Worm (Caenorhabditis elegans) whole organism, L4 larva: ENCODE results near the gene sre-51.

Source experiments
- R02D3.7 ChIP-seq: fragments of 150-350 bp; sonication (generic microtip); optimal IDR thresholded peaks from 3 replicates; lab custom pipeline; 2014; ENCODE audit warnings: missing biosample characterization, missing genetic modification characterization
- T26A8.4 ChIP-seq: fragments of 200-800 bp; sonication (Bioruptor generic); IDR thresholded peaks from 2 replicates; pipeline ENCODE4 v1.3.6; 2022; ENCODE audit warnings: missing genetic modification characterization, missing compliant biosample characterization
- aha-1 ChIP-seq: fragments of 150-350 bp; peaks from one replicate; lab custom pipeline; 2014; ENCODE audit warnings: missing biosample characterization, missing genetic modification characterization
- dve-1 ChIP-seq: sonication (generic microtip); optimal IDR thresholded peaks from 2 replicates; lab custom pipeline; 2017; ENCODE audit warnings: antibody characterized with exemption, mild to moderate bottlenecking, missing genetic modification characterization, missing compliant biosample characterization; ENCODE audit not compliant: insufficient read depth
- lin-15B ChIP-seq: fragments of 150-350 bp; sonication (generic microtip); optimal IDR thresholded peaks from 3 replicates; lab custom pipeline; 2014; ENCODE audit warnings: missing biosample characterization, missing genetic modification characterization
- lin-39 ChIP-seq: fragments of 150-350 bp; optimal IDR thresholded peaks from 2 replicates; lab custom pipeline; 2014; ENCODE audit warnings: missing biosample characterization, missing genetic modification reagents, missing genetic modification characterization
- nhr-76 ChIP-seq: fragments of 150-350 bp; optimal IDR thresholded peaks from 2 replicates; lab custom pipeline; 2014; ENCODE audit warnings: missing biosample characterization, missing genetic modification characterization

- TF ChIP-seq aha-1 (tag; lab: Kevin White, UChicago) (peak; percentile 40), T26A8.4 (no peak), nhr-76 (tag; lab: Kevin White, UChicago) (no peak), lin-39 (no peak), R02D3.7 (tag; lab: Kevin White, UChicago) (no peak), lin-15B (tag; lab: Kevin White, UChicago) (no peak), dve-1 (tag; lab: Kevin White, UChicago) (no peak)
Measured at ce11 chrII:12350737-12351275, 39.1 kb downstream of the sre-51 start.
